Worm (Caenorhabditis elegans) whole organism, L1 larva: Measurements from ENCODE around the gene srv-12.

Source experiments
- C04F5.9 ChIP-seq: sonication (generic microtip); optimal IDR thresholded peaks from 2 replicates; lab custom pipeline; 2016; ENCODE audit warnings: missing genetic modification characterization, missing compliant biosample characterization
- C16A3.4 ChIP-seq: fragments of 150-350 bp; optimal IDR thresholded peaks from 2 replicates; lab custom pipeline; 2014; ENCODE audit warnings: missing biosample characterization, missing genetic modification characterization
- F16B12.6 ChIP-seq: fragments of 150-350 bp; optimal IDR thresholded peaks from 2 replicates; lab custom pipeline; 2014; ENCODE audit warnings: missing biosample characterization, missing genetic modification characterization
- aha-1 ChIP-seq: fragments of 150-350 bp; optimal IDR thresholded peaks from 2 replicates; lab custom pipeline; 2014; ENCODE audit warnings: missing biosample characterization, missing genetic modification characterization
- ama-1 ChIP-seq: fragments of 150-350 bp; optimal IDR thresholded peaks from 2 replicates; lab custom pipeline; 2014
- blmp-1 ChIP-seq: fragments of 150-350 bp; optimal IDR thresholded peaks from 2 replicates; lab custom pipeline; 2014; ENCODE audit warnings: missing biosample characterization, missing genetic modification characterization
- ceh-8 ChIP-seq: fragments of 200-800 bp; sonication (Bioruptor generic); optimal IDR thresholded peaks from 2 replicates; lab custom pipeline; 2018; ENCODE audit warnings: mild to moderate bottlenecking, missing genetic modification characterization, moderate library complexity, missing compliant biosample characterization
- ceh-82 ChIP-seq, 3 experiments: fragments of 150-350 bp in 1 of 3; sonication (generic microtip) in 2 of 3; optimal IDR thresholded peaks; 2 replicates each; lab custom pipeline; 2014 to 2017; ENCODE audit warnings: missing biosample characterization in 3 of 3, missing genetic modification characterization in 3 of 3
- ceh-88 ChIP-seq: fragments of 200-800 bp; sonication (Bioruptor generic); IDR thresholded peaks from 2 replicates; pipeline ENCODE4 v1.3.6; 2022; ENCODE audit warnings: missing genetic modification characterization, missing compliant biosample characterization
- dpl-1 ChIP-seq, 3 experiments: fragments of 150-350 bp in 2 of 3; sonication (generic microtip) in 1 of 3; optimal IDR thresholded peaks; 2 replicates each; lab custom pipeline; 2014 to 2017; ENCODE audit warnings: missing biosample characterization in 3 of 3, missing genetic modification characterization in 3 of 3, missing genetic modification reagents in 3 of 3
- efl-1 ChIP-seq, 4 experiments: fragments of 150-350 bp; optimal IDR thresholded peaks in 3 of 4; peaks in 1 of 4; 1 replicate in 1 of 4; 2 replicates in 3 of 4; lab custom pipeline; 2014; ENCODE audit warnings: missing biosample characterization in 2 of 4, missing genetic modification characterization in 2 of 4, missing genetic modification reagents in 2 of 4
- egl-27 ChIP-seq, 2 experiments: fragments of 150-350 bp in 1 of 2; sonication (generic microtip); optimal IDR thresholded peaks; 3 replicates each; lab custom pipeline; 2017 to 2018; ENCODE audit warnings: missing biosample characterization in 2 of 2, missing genetic modification characterization in 2 of 2, missing genetic modification reagents in 2 of 2
- elt-2 ChIP-seq: sonication (generic microtip); optimal IDR thresholded peaks from 2 replicates; lab custom pipeline; 2016; ENCODE audit warnings: missing genetic modification characterization, mild to moderate bottlenecking, inconsistent platforms, missing compliant biosample characterization, missing genetic modification reagents
- elt-3 ChIP-seq, 6 experiments: fragments of 150-350 bp in 1 of 6; sonication (generic microtip); optimal IDR thresholded peaks; 2 replicates each; lab custom pipeline; 2017 to 2018; ENCODE audit warnings: missing biosample characterization in 6 of 6, missing genetic modification characterization in 6 of 6, inconsistent platforms in 1 of 6
- fkh-8 ChIP-seq: sonication (generic microtip); optimal IDR thresholded peaks from 2 replicates; lab custom pipeline; 2016; ENCODE audit warnings: mild to moderate bottlenecking, missing genetic modification characterization, missing compliant biosample characterization
- fos-1 ChIP-seq: fragments of 150-350 bp; optimal IDR thresholded peaks from 2 replicates; lab custom pipeline; 2014; ENCODE audit warnings: missing biosample characterization, missing genetic modification characterization
- grh-1 ChIP-seq: fragments of 200-800 bp; sonication (Bioruptor generic); IDR thresholded peaks from 2 replicates; pipeline ENCODE4 v1.3.6; 2022; ENCODE audit warnings: missing genetic modification reagents, missing genetic modification characterization, missing compliant biosample characterization
- hlh-17 ChIP-seq: fragments of 200-800 bp; sonication (Bioruptor generic); optimal IDR thresholded peaks from 2 replicates; lab custom pipeline; 2018; ENCODE audit warnings: missing genetic modification characterization, mild to moderate bottlenecking, missing compliant biosample characterization, moderate library complexity, borderline replicate concordance
- irx-1 ChIP-seq: sonication (generic microtip); optimal IDR thresholded peaks from 2 replicates; lab custom pipeline; 2016; ENCODE audit warnings: missing genetic modification characterization, missing compliant biosample characterization
- isw-1 ChIP-seq: fragments of 200-800 bp; sonication (Bioruptor generic); IDR thresholded peaks from 2 replicates; pipeline ENCODE4 v1.3.6; 2022; ENCODE audit warnings: missing genetic modification characterization, missing compliant biosample characterization
- lin-14 ChIP-seq: fragments of 200-800 bp; sonication (Bioruptor generic); optimal IDR thresholded peaks from 2 replicates; lab custom pipeline; 2018; ENCODE audit warnings: mild to moderate bottlenecking, missing genetic modification characterization, moderate library complexity, missing compliant biosample characterization
- lin-15B ChIP-seq: fragments of 150-350 bp; sonication (generic microtip); optimal IDR thresholded peaks from 3 replicates; lab custom pipeline; 2014; ENCODE audit warnings: missing biosample characterization, missing genetic modification characterization
- lin-35 ChIP-seq, 2 experiments: fragments of 150-350 bp; optimal IDR thresholded peaks; 2 replicates each; lab custom pipeline; 2014; ENCODE audit warnings: missing biosample characterization in 2 of 2, missing genetic modification characterization in 2 of 2, missing genetic modification reagents in 2 of 2
- lir-3 ChIP-seq: sonication (generic microtip); optimal IDR thresholded peaks from 2 replicates; lab custom pipeline; 2016; ENCODE audit warnings: mild to moderate bottlenecking, missing genetic modification characterization, moderate library complexity, missing compliant biosample characterization; ENCODE audit not compliant: poor library complexity
- mdl-1 ChIP-seq, 2 experiments: fragments of 150-350 bp; optimal IDR thresholded peaks; 2 replicates each; lab custom pipeline; 2014 to 2017; ENCODE audit warnings: missing biosample characterization in 2 of 2, missing genetic modification characterization in 2 of 2, inconsistent platforms in 1 of 2
- nhr-11 ChIP-seq: fragments of 150-350 bp; optimal IDR thresholded peaks from 2 replicates; lab custom pipeline; 2014; ENCODE audit warnings: missing biosample characterization, missing genetic modification characterization
- nhr-19 ChIP-seq: fragments of 200-800 bp; sonication (Bioruptor generic); conservative IDR thresholded peaks from 2 replicates; pipeline ENCODE4 v1.3.6; 2022; ENCODE audit warnings: missing genetic modification characterization, missing compliant biosample characterization
- nhr-20 ChIP-seq: sonication (generic microtip); optimal IDR thresholded peaks from 2 replicates; lab custom pipeline; 2016; ENCODE audit warnings: mild to moderate bottlenecking, missing genetic modification characterization, missing compliant biosample characterization
- nhr-28 ChIP-seq: fragments of 150-350 bp; optimal IDR thresholded peaks from 2 replicates; lab custom pipeline; 2014; ENCODE audit warnings: missing biosample characterization, missing genetic modification characterization
- nhr-47 ChIP-seq: sonication (generic microtip); optimal IDR thresholded peaks from 2 replicates; lab custom pipeline; 2016; ENCODE audit warnings: mild to moderate bottlenecking, missing genetic modification characterization, moderate library complexity, missing compliant biosample characterization
- nhr-71 ChIP-seq: sonication (generic microtip); optimal IDR thresholded peaks from 2 replicates; lab custom pipeline; 2016; ENCODE audit warnings: mild to moderate bottlenecking, missing genetic modification characterization, moderate library complexity, missing compliant biosample characterization
- nhr-77 ChIP-seq: fragments of 150-350 bp; optimal IDR thresholded peaks from 2 replicates; lab custom pipeline; 2014; ENCODE audit warnings: missing biosample characterization, missing genetic modification characterization
- nhr-84 ChIP-seq: sonication (generic microtip); optimal IDR thresholded peaks from 2 replicates; lab custom pipeline; 2017; ENCODE audit warnings: missing biosample characterization, missing genetic modification characterization
- nhr-85 ChIP-seq: sonication (generic microtip); peaks from one replicate; lab custom pipeline; 2016; ENCODE audit warnings: missing genetic modification characterization, inconsistent platforms, missing compliant biosample characterization
- nhr-90 ChIP-seq: sonication (generic microtip); optimal IDR thresholded peaks from 2 replicates; lab custom pipeline; 2016; ENCODE audit warnings: mild to moderate bottlenecking, missing genetic modification characterization, missing compliant biosample characterization; ENCODE audit not compliant: poor library complexity
- pax-3 ChIP-seq: fragments of 200-800 bp; sonication (Bioruptor generic); optimal IDR thresholded peaks from 2 replicates; lab custom pipeline; 2018; ENCODE audit warnings: mild to moderate bottlenecking, missing genetic modification characterization, moderate library complexity, missing compliant biosample characterization
- skn-1 ChIP-seq: fragments of 150-350 bp; optimal IDR thresholded peaks from 2 replicates; lab custom pipeline; 2014; ENCODE audit warnings: missing biosample characterization, missing genetic modification characterization
- snu-23 ChIP-seq: sonication (generic microtip); optimal IDR thresholded peaks from 2 replicates; lab custom pipeline; 2016; ENCODE audit warnings: missing genetic modification characterization, missing compliant biosample characterization
- swsn-7 ChIP-seq: sonication (generic microtip); optimal IDR thresholded peaks from 2 replicates; lab custom pipeline; 2016; ENCODE audit warnings: missing genetic modification characterization, missing compliant biosample characterization
- tbx-2 ChIP-seq: sonication (generic microtip); optimal IDR thresholded peaks from 2 replicates; lab custom pipeline; 2016; ENCODE audit warnings: missing genetic modification characterization, missing compliant biosample characterization
- unc-30 ChIP-seq: sonication (generic microtip); optimal IDR thresholded peaks from 2 replicates; lab custom pipeline; 2017; ENCODE audit warnings: missing biosample characterization, missing genetic modification characterization
- unc-86 ChIP-seq: sonication (generic microtip); optimal IDR thresholded peaks from 2 replicates; lab custom pipeline; 2016; ENCODE audit warnings: missing genetic modification characterization, missing compliant biosample characterization
- vab-15 ChIP-seq: sonication (generic microtip); optimal IDR thresholded peaks from 2 replicates; lab custom pipeline; 2017; ENCODE audit warnings: missing genotype, mild to moderate bottlenecking, missing genetic modification characterization, missing compliant biosample characterization
- zag-1 ChIP-seq: fragments of 150-350 bp; optimal IDR thresholded peaks from 2 replicates; lab custom pipeline; 2014; ENCODE audit warnings: missing biosample characterization, missing genetic modification characterization
- ztf-11 ChIP-seq, 2 experiments: sonication (generic microtip); optimal IDR thresholded peaks; 2 replicates each; lab custom pipeline; 2016 to 2017; ENCODE audit warnings: missing genetic modification characterization in 2 of 2, missing biosample characterization in 1 of 2, missing compliant biosample characterization in 1 of 2
- ztf-4 ChIP-seq: fragments of 150-350 bp; optimal IDR thresholded peaks from 2 replicates; lab custom pipeline; 2014; ENCODE audit warnings: missing biosample characterization, missing genetic modification characterization

The srv-12 gene

ce11 chrIV:10085401-10086187 lies 32.1 kb upstream of the srv-12 start, which contains the start of the genes col-2 and ndc-80 (continued):
- TF ChIP-seq vab-15 (peak; percentile 92), dpl-1 (GFP tag; optimal IDR thresholded peaks at IDR 0.05; lab: Kevin White, UChicago) (peak; percentile 88 to 92 (median 89)), fkh-8 (tag; lab: Kevin White, UChicago) (peak; percentile 49), ceh-82 (tag; optimal IDR thresholded peaks at IDR 0.05; lab: Kevin White, UChicago) (peak in 2 of 3 experiments; percentile 36 to 80), nhr-11 (tag; lab: Kevin White, UChicago) (no peak), hlh-17 (no peak), fos-1 (peak; percentile 67), snu-23 (GFP tag; lab: Kevin White, UChicago) (peak; percentile 82), nhr-47 (no peak), aha-1 (tag; lab: Kevin White, UChicago) (no peak), swsn-7 (tag; lab: Kevin White, UChicago) (peak; percentile 51), pax-3 (tag; lab: Kevin White, UChicago) (peak; percentile 52), nhr-71 (tag; lab: Kevin White, UChicago) (peak; percentile 83), ztf-4 (tag; lab: Kevin White, UChicago) (no peak), ceh-8 (no peak), nhr-84 (tag; lab: Kevin White, UChicago) (no peak), egl-27 (tag; optimal IDR thresholded peaks at IDR 0.05; lab: Kevin White, UChicago) (no peak), skn-1 (tag; lab: Kevin White, UChicago) (peak; percentile 70), tbx-2 (peak; percentile 61), C16A3.4 (tag; lab: Kevin White, UChicago) (peak; percentile 93), ceh-88 (GFP tag; lab: Robert Waterston, UW) (no peak; the same call in 1 of the 2 replicates), C04F5.9 (no peak), blmp-1 (peak; percentile 71), lin-15B (tag; lab: Kevin White, UChicago) (peak; percentile 87), unc-30 (tag; lab: Kevin White, UChicago) (no peak), elt-3 (tag; optimal IDR thresholded peaks at IDR 0.05; lab: Kevin White, UChicago) (peak in 1 of 6 experiments; percentile 68), lin-14 (GFP tag; lab: Kevin White, UChicago) (peak; percentile 79), isw-1 (GFP tag; lab: Robert Waterston, UW) (peak; percentile 48), efl-1 (optimal IDR thresholded peaks at IDR 0.05; lab: Kevin White, UChicago) (peak; percentile 91 to 94), efl-1 (GFP tag; optimal IDR thresholded peaks at IDR 0.05 in 1 of 2; lab: Kevin White, UChicago) (peak; percentile 88 to 99), irx-1 (tag; lab: Kevin White, UChicago) (no peak), F16B12.6 (tag; lab: Kevin White, UChicago) (peak; percentile 58), nhr-77 (peak; percentile 73), nhr-85 (tag; lab: Kevin White, UChicago) (peak; percentile 79), lin-35 (GFP tag; optimal IDR thresholded peaks at IDR 0.05; lab: Kevin White, UChicago) (peak; percentile 85 to 95), mdl-1 (tag; optimal IDR thresholded peaks at IDR 0.05; lab: Kevin White, UChicago) (peak in 1 of 2 experiments; percentile 59), ama-1 (lab: Kevin White, UChicago) (no peak), nhr-90 (tag; lab: Kevin White, UChicago) (peak; percentile 67), elt-2 (tag; lab: Kevin White, UChicago) (no peak), zag-1 (no peak), grh-1 (GFP tag; lab: Robert Waterston, UW) (no peak), ztf-11 (tag; optimal IDR thresholded peaks at IDR 0.05; lab: Kevin White, UChicago) (peak in 1 of 2 experiments; percentile 17), nhr-28 (tag; lab: Kevin White, UChicago) (no peak), unc-86 (tag; lab: Kevin White, UChicago) (peak; percentile 38), nhr-19 (GFP tag; lab: Robert Waterston, UW) (peak; percentile 58), nhr-20 (peak; percentile 71), lir-3 (tag; lab: Kevin White, UChicago) (peak; percentile 77)
- TF ChIP-seq, all 84 proteins: peak for 37
